Fruit fly (Drosophila melanogaster): Measurements from ENCODE around the gene Pax.

Gene Pax

DNA sequence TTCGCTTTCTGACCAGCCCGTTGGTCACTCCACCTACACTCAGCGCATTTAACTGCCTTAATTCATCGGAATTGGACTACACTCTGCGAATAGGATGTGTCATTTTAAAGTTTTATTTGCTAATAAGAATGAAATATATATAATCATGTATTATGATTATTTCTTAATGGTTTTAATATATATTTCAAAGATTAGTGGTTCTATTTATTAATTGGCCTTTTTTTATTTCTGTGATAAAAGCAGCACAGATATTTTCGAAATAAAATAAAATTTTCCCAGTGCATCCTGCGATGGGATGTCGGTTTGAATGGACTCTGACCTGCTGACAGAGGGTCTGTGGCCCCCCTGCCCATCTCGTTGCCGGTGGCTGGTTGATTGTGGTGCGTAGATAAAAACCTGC, 52.6 kb downstream of the Pax start:
- TF ChIP-seq CG8159 (tag; optimal IDR thresholded peaks at IDR 0.05) (peak; percentile 27), CG14655 (GFP tag; optimal IDR thresholded peaks at IDR 0.05) (no peak)

DNA sequence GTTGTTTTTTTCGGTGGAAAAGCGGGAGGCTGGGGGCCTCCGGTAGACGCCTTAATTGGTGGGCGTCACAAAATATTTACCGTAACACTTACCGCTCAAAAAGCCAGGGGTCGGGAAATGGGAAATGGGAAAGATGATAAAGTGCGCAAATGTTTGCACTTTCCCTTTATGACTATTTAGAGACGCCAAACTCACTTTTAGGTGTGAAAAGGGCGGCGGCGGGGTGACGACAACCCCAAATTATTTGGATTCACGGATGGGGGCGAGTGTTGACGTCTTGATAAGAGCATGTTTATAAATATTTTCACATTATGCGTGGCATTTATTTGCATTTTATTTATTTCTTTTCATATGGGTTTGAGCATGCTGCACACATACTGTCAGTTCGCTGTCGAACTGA, 56.4 kb downstream of the Pax start, which contains the start of gene CG17349:
Gene CG17349 (plus strand): TSS at position 400 of the 400 bp plus-strand sequence.
- TF ChIP-seq CG15710 (tag; optimal IDR thresholded peaks at IDR 0.05) (no peak), CG8159 (tag; optimal IDR thresholded peaks at IDR 0.05) (no peak), Snoo (tag; optimal IDR thresholded peaks at IDR 0.05) (no peak)

DNA sequence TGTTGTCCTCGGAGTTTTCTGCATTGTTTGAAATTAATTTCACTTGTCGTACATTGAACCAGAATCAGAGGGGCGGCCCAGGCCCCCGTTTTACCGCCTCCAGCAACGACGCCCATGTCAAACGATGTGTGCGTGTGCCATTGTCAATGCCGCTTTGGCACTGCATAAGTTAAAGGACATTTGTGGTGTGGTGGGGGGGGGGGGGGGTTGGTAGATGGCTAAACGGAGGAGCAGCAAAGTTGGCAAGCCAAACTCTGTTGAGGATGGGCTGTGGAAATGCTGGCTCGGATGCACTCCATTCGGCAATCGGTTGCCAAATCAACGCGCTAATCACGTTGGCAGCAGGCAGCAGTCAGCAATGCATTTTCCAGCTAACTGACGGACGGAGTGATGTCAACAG, 59.7 kb downstream of the Pax start:
- TF ChIP-seq CG12605 (GFP tag; IDR thresholded peaks at IDR 0.05), result no peak
- no peak for TF ChIP-seq D1 (tag; optimal IDR thresholded peaks at IDR 0.05)
- no peak for TF ChIP-seq Ets98B (GFP tag; IDR thresholded peaks at IDR 0.05)
- TF ChIP-seq CG8159 (tag; optimal IDR thresholded peaks at IDR 0.05), result no peak
- TF ChIP-seq CG8301 (tag; optimal IDR thresholded peaks at IDR 0.05), result no peak
- no peak for TF ChIP-seq CG9948 (tag; optimal IDR thresholded peaks at IDR 0.05)
- TF ChIP-seq fd96Ca (GFP tag; IDR thresholded peaks at IDR 0.05), result no peak
- TF ChIP-seq EcR (GFP tag; optimal IDR thresholded peaks at IDR 0.05), result no peak

DNA sequence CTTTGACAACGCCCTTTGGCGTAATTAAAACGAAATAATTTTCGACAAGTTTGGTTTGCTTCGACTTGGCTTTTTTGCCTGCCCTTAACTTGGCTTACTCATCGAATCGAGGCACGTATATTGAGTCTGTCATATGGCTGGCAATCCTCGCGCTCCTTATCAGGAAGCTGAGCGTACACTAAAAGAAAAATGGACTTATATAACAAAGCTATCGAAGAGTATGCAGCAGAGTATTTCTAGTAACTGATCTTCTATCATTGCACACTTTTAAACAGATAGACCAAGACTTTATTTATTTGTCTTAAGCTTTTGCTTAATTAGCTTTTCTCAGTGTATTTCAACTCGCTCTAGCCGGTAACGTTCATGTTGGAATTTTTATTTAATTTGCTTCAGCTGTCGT, 60.1 kb downstream of the Pax start:
- TF ChIP-seq CG15710 (tag; optimal IDR thresholded peaks at IDR 0.05) (peak; percentile 34), CG32121 (GFP tag; IDR thresholded peaks at IDR 0.05) (no peak)

DNA sequence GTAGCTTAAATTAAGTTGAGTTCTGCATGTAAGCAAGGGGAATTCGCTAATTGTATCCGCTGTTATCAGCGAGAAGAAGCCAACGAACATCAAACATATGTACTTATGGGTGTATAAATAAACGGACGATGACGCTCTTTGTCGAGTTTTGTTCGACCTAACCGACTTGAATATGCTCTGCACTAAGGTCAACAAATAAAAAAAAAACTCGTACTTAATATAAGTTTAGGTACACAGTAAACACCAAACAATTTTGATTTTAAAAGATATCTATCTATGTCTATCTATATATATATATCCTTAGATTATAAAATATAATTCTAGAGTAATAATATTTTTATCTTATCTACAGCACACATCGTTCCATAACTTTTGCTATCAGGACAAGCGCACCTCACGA, 61.8 kb downstream of the Pax start:
- TF ChIP-seq CG8301 (tag; optimal IDR thresholded peaks at IDR 0.05) (peak; percentile 62), CG32121 (GFP tag; IDR thresholded peaks at IDR 0.05) (peak; percentile 24; the same call in 1 of the 2 replicates), CG4496 (GFP tag; IDR thresholded peaks at IDR 0.05) (peak; percentile 37; the same call in 2 of the 3 replicates), CG34367 (tag; optimal IDR thresholded peaks at IDR 0.05) (peak; percentile 59), Pif1B (GFP tag; optimal IDR thresholded peaks at IDR 0.05) (peak; percentile 40), CG15710 (tag; optimal IDR thresholded peaks at IDR 0.05) (peak; percentile 66), CG14655 (GFP tag; optimal IDR thresholded peaks at IDR 0.05) (peak; percentile 69), Snoo (tag; optimal IDR thresholded peaks at IDR 0.05) (peak; percentile 65), CG8159 (tag; optimal IDR thresholded peaks at IDR 0.05) (peak; percentile 73), CG17806 (tag; optimal IDR thresholded peaks at IDR 0.05) (peak; percentile 56), EcR (GFP tag; optimal IDR thresholded peaks at IDR 0.05) (peak; percentile 45), Ets98B (GFP tag; IDR thresholded peaks at IDR 0.05) (peak; percentile 43), gl (tag; optimal IDR thresholded peaks at IDR 0.05) (no peak), CG13204 (GFP tag; optimal IDR thresholded peaks at IDR 0.05) (no peak), CG9948 (tag; optimal IDR thresholded peaks at IDR 0.05) (peak; percentile 45), fd96Ca (GFP tag; IDR thresholded peaks at IDR 0.05) (0 out of 3 replicates have a peak, but pooled peaks have one; percentile 47), CG10348 (GFP tag; IDR thresholded peaks at IDR 0.05) (no peak), CG12605 (GFP tag; IDR thresholded peaks at IDR 0.05) (0 out of 2 replicates have a peak, but pooled peaks have one; percentile 30), D1 (tag; optimal IDR thresholded peaks at IDR 0.05) (no peak), rn (GFP tag; IDR thresholded peaks at IDR 0.05) (no peak), Pif1A (GFP tag; optimal IDR thresholded peaks at IDR 0.05) (peak; percentile 32)

DNA sequence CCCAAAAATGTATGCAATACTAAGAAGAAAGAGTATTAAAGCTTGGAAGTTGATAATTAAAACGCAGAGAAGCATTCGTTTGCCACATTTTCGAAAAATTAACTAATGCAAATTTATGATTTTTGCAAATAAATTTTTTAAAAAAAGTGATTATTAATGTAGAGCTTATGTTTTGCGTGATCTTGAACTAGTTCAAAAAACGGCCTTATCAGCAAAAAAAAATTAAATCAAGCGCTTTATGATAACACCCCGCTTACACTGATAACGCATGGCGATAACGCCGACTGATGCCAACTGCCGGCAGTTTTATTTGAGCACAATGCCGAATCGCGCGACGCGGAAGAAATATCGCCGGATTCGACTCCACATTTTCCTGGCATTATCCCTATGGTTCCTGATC, 62.3 kb downstream of the Pax start, which contains the start of gene CG13086:
Gene CG13086 (plus strand): TSS at position 301 of the 400 bp plus-strand sequence.
- TF ChIP-seq CG14655 (GFP tag; optimal IDR thresholded peaks at IDR 0.05) (no peak), CG9948 (tag; optimal IDR thresholded peaks at IDR 0.05) (no peak), Snoo (tag; optimal IDR thresholded peaks at IDR 0.05) (no peak), fd96Ca (GFP tag; IDR thresholded peaks at IDR 0.05) (no peak), CG8301 (tag; optimal IDR thresholded peaks at IDR 0.05) (no peak), Ets98B (GFP tag; IDR thresholded peaks at IDR 0.05) (no peak), CG13204 (GFP tag; optimal IDR thresholded peaks at IDR 0.05) (no peak), gl (tag; optimal IDR thresholded peaks at IDR 0.05) (no peak), CG8159 (tag; optimal IDR thresholded peaks at IDR 0.05) (no peak), CG17806 (tag; optimal IDR thresholded peaks at IDR 0.05) (no peak), CG4496 (GFP tag; IDR thresholded peaks at IDR 0.05) (no peak), Pif1B (GFP tag; optimal IDR thresholded peaks at IDR 0.05) (no peak), CG12605 (GFP tag; IDR thresholded peaks at IDR 0.05) (no peak), CG32121 (GFP tag; IDR thresholded peaks at IDR 0.05) (no peak), CG15710 (tag; optimal IDR thresholded peaks at IDR 0.05) (no peak), CG10348 (GFP tag; IDR thresholded peaks at IDR 0.05) (no peak), Pif1A (GFP tag; optimal IDR thresholded peaks at IDR 0.05) (no peak)

DNA sequence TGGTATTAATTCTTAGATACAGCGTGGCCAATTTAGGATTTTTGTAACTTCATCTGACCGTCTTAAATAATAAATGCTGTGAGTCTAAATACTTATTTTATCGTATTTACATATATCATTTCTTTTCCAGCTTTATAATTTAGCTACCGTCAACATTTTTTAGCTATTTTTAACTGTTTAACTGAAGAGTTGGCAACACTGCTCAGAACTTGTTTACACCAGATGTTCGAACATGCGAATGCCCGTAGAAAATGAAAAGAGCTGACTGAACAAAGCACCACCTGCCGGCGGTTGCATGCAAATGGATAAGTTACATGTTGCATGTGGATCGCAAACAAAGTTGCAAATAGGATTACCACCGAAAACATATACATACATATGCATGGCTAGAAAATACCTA, 62.9 kb downstream of the Pax start:
- 0 out of 2 replicates have a peak, but pooled peaks have one; percentile 15 for TF ChIP-seq Ets98B (GFP tag; IDR thresholded peaks at IDR 0.05)
- no peak for TF ChIP-seq CG17806 (tag; optimal IDR thresholded peaks at IDR 0.05)
- TF ChIP-seq fd96Ca (GFP tag; IDR thresholded peaks at IDR 0.05), result no peak
- TF ChIP-seq D1 (tag; optimal IDR thresholded peaks at IDR 0.05), result no peak
- no peak for TF ChIP-seq CG32121 (GFP tag; IDR thresholded peaks at IDR 0.05)
- no peak for TF ChIP-seq EcR (GFP tag; optimal IDR thresholded peaks at IDR 0.05)
- no peak for TF ChIP-seq gl (tag; optimal IDR thresholded peaks at IDR 0.05)
- TF ChIP-seq Pif1B (GFP tag; optimal IDR thresholded peaks at IDR 0.05), result no peak
- TF ChIP-seq CG4496 (GFP tag; IDR thresholded peaks at IDR 0.05), result peak; percentile 63
